Worm (Caenorhabditis elegans): Measurements from ENCODE around the gene npr-30.

npr-30 gene

DNA sequence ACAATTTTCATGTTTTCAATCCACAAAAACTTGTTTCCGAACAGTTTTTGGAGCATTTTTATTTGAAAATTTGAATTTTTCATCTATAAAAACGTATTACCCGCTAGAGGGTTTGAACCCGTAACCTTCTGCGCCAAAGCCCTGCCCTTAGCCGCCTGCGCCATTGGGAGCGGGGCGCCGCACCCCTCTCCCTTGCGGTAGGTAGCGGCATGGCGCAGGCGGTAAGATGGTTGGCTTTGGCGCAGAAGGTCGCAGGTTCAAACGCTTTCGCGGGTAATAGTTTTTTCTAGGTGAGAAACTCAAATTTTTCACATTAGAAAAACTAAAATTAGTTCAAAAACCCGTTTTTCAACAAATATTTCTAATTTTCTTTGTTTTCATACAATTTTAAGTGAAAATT lies 48.5 kb downstream of the npr-30 start:
- TF ChIP-seq nhr-77 (tag; optimal IDR thresholded peaks at IDR 0.05) (no peak), C34F6.9 (tag; optimal IDR thresholded peaks at IDR 0.05) (no peak), elt-1 (tag; optimal IDR thresholded peaks at IDR 0.05) (no peak), peb-1 (tag; optimal IDR thresholded peaks at IDR 0.05) (no peak)

DNA sequence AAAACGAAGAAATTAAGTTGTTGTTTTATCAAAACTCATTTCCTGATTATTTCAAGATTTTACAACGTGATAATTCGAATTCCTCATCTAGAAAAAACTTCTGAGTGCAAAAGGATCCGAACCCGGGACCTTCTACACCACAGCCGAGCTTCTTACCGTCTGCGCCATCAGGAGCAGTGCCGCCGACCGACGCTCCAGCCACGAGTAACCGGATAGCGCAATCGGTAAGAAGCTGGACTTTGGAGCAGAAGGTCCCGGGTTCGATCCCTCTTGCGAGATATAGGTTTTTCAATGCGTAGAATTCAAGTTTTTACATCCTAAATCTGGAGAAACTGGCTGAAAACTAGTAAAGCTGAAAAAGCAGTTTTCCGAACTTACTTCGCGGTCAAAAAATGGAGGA lies 50.6 kb downstream of the npr-30 start:
- TF ChIP-seq nhr-23 (tag; optimal IDR thresholded peaks at IDR 0.05) (no peak), ceh-16 (tag; optimal IDR thresholded peaks at IDR 0.05) (no peak), nhr-12 (tag; optimal IDR thresholded peaks at IDR 0.05) (no peak), nhr-77 (tag; optimal IDR thresholded peaks at IDR 0.05) (no peak), ZK546.5 (tag; optimal IDR thresholded peaks at IDR 0.05) (no peak), dmd-4 (tag; optimal IDR thresholded peaks at IDR 0.05) (no peak), peb-1 (tag; optimal IDR thresholded peaks at IDR 0.05) (no peak), nhr-10 (tag; optimal IDR thresholded peaks at IDR 0.05) (no peak), egl-27 (tag; optimal IDR thresholded peaks at IDR 0.05) (no peak), elt-1 (tag; optimal IDR thresholded peaks at IDR 0.05) (no peak)

DNA sequence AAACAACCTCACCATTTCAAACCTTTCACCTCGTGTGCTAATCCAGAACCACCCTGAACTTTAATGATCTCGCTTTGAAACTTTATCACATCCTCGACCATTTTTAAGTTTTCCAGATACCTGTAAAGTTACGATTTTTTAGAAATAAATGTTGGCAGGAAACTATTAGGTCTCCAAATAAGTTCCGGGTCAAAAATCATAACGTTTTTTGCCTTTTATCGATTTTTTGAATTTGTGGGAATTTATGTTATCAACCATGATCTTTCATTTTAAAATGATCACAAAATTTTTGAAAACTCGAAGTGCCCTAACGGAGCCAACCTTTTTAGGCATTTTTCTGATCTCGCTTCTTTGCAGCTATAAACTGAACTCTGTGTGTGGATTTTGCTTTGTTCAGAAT lies 57.9 kb downstream of the npr-30 start, which contains the start of gene btb-5:
TSS of gene btb-5 (minus strand) at position 101 of the 400 bp plus-strand sequence.
- no peak for TF ChIP-seq aly-2 (tag; optimal IDR thresholded peaks at IDR 0.05)
- TF ChIP-seq mdl-1 (tag; optimal IDR thresholded peaks at IDR 0.05), result no peak
- no peak for TF ChIP-seq egl-27 (tag; optimal IDR thresholded peaks at IDR 0.05)
- TF ChIP-seq ztf-4 (tag; optimal IDR thresholded peaks at IDR 0.05), result no peak
- TF ChIP-seq nhr-23 (tag; optimal IDR thresholded peaks at IDR 0.05), result no peak
- TF ChIP-seq dmd-4 (tag; optimal IDR thresholded peaks at IDR 0.05), result no peak
- TF ChIP-seq ZK546.5 (tag; optimal IDR thresholded peaks at IDR 0.05), result no peak
- TF ChIP-seq lin-13 (GFP tag; optimal IDR thresholded peaks at IDR 0.05), result no peak
- TF ChIP-seq ztf-1 (GFP tag; conservative IDR thresholded peaks at IDR 0.05), result no peak
- no peak for TF ChIP-seq sma-9 (GFP tag; optimal IDR thresholded peaks at IDR 0.05)
- TF ChIP-seq sma-9 (tag; optimal IDR thresholded peaks at IDR 0.05), result no peak
- TF ChIP-seq fos-1 (tag; optimal IDR thresholded peaks at IDR 0.05), result no peak
- TF ChIP-seq crh-2 (tag; optimal IDR thresholded peaks at IDR 0.05), result no peak
- TF ChIP-seq nhr-6 (tag; optimal IDR thresholded peaks at IDR 0.05), result no peak
- no peak for TF ChIP-seq mab-5 (tag; optimal IDR thresholded peaks at IDR 0.05)
- TF ChIP-seq alr-1 (tag; optimal IDR thresholded peaks at IDR 0.05), result no peak
- no peak for TF ChIP-seq snpc-4 (tag; optimal IDR thresholded peaks at IDR 0.05)
- no peak for TF ChIP-seq ama-1 (optimal IDR thresholded peaks at IDR 0.05)
- no peak for TF ChIP-seq ceh-16 (tag; optimal IDR thresholded peaks at IDR 0.05)
- TF ChIP-seq peb-1 (tag; optimal IDR thresholded peaks at IDR 0.05), result no peak
- no peak for TF ChIP-seq ztf-11 (tag; optimal IDR thresholded peaks at IDR 0.05)
